Worm (Caenorhabditis elegans): ENCODE results near the gene srw-3.

The srw-3 gene

ce11 chrV:7708525-7708924, 3.1 kb downstream of the srw-3 start, which contains the start of gene ZK105.11:
ZK105.11 (minus strand) TSS chrV:7708625.
- TF ChIP-seq attf-5 (GFP tag; optimal IDR thresholded peaks at IDR 0.05) (no peak), snpc-3.4 (tag; optimal IDR thresholded peaks at IDR 0.05) (no peak), ztf-25 (GFP tag; IDR thresholded peaks at IDR 0.05) (no peak), attf-6 (GFP tag; IDR thresholded peaks at IDR 0.05) (no peak), ztf-18 (tag; optimal IDR thresholded peaks at IDR 0.05) (no peak), pbrm-1 (GFP tag; IDR thresholded peaks at IDR 0.05) (no peak), nhr-90 (tag; optimal IDR thresholded peaks at IDR 0.05) (no peak), F39B2.1 (GFP tag; IDR thresholded peaks at IDR 0.05) (no peak), madf-6 (GFP tag; IDR thresholded peaks at IDR 0.05) (no peak), ceh-79 (tag; optimal IDR thresholded peaks at IDR 0.05) (no peak), T26A5.8 (tag; optimal IDR thresholded peaks at IDR 0.05) (no peak), sptf-2 (GFP tag; optimal IDR thresholded peaks at IDR 0.05) (no peak), nfya-2 (GFP tag; IDR thresholded peaks at IDR 0.05) (no peak)

DNA sequence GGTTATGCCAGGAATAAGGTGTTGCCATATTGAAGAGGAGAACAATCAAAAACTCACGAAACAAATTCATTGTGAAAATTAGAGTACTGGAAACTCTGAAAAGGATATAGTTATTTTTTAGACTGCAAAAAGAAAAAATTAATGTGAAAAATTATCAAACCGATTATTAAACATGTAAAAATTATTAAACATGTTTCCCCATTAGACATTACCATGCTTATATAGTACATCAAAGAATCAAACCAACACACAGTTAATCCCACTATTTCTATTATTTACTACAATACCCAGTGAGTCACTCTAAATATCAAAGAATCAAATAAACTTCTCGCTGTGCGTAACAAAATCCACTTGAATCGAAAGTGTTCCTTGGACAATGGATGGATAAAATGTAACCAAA, 7.7 kb downstream of the srw-3 start, which contains the start of gene ZK105.13:
Gene ZK105.13, minus strand, starts transcription at position 101 of the 400 bp plus-strand sequence.
- TF ChIP-seq F39B2.1 (GFP tag; IDR thresholded peaks at IDR 0.05): no peak
- no peak for TF ChIP-seq dox-1 (GFP tag; IDR thresholded peaks at IDR 0.05)
- TF ChIP-seq ztf-22 (GFP tag; optimal IDR thresholded peaks at IDR 0.05): no peak
- TF ChIP-seq sptf-2 (GFP tag; optimal IDR thresholded peaks at IDR 0.05): no peak
- no peak for TF ChIP-seq lir-1 (GFP tag; conservative IDR thresholded peaks at IDR 0.05)
- no peak for TF ChIP-seq akir-1 (GFP tag; optimal IDR thresholded peaks at IDR 0.05)
- no peak for TF ChIP-seq cebp-2 (GFP tag; IDR thresholded peaks at IDR 0.05)
- no peak for TF ChIP-seq snpc-1.1 (tag; optimal IDR thresholded peaks at IDR 0.05; ENCODE audit: insufficient read depth)
- TF ChIP-seq lsy-27 (tag; optimal IDR thresholded peaks at IDR 0.05; ENCODE audit: borderline replicate concordance, insufficient read depth): no peak
- TF ChIP-seq Y56A3A.18 (GFP tag; IDR thresholded peaks at IDR 0.05): no peak
- no peak for TF ChIP-seq ZK185.1 (tag; optimal IDR thresholded peaks at IDR 0.05; ENCODE audit: poor library complexity, severe bottlenecking)
- TF ChIP-seq athp-1 (tag; optimal IDR thresholded peaks at IDR 0.05): no peak
- no peak for TF ChIP-seq nfyb-1 (GFP tag; IDR thresholded peaks at IDR 0.05)
- TF ChIP-seq ztf-25 (GFP tag; IDR thresholded peaks at IDR 0.05): no peak
- TF ChIP-seq Y79H2A.3 (GFP tag; conservative IDR thresholded peaks at IDR 0.05): no peak

ce11 chrV:7713691-7714090, 8.3 kb downstream of the srw-3 start, which contains the start of gene ZK105.1:
ZK105.1 (plus strand) TSS chrV:7713991.
- no peak for TF ChIP-seq tlf-1 (GFP tag; optimal IDR thresholded peaks at IDR 0.05)
- no peak for TF ChIP-seq aptf-2 (GFP tag; conservative IDR thresholded peaks at IDR 0.05)
- TF ChIP-seq attf-3 (GFP tag; conservative IDR thresholded peaks at IDR 0.05): no peak
- no peak for TF ChIP-seq lag-1 (GFP tag; IDR thresholded peaks at IDR 0.05)
- no peak for TF ChIP-seq hrde-1 (tag; optimal IDR thresholded peaks at IDR 0.05; ENCODE audit: borderline replicate concordance)
- no peak for TF ChIP-seq egl-18 (GFP tag; IDR thresholded peaks at IDR 0.05)
- TF ChIP-seq ztf-26 (tag; optimal IDR thresholded peaks at IDR 0.05): no peak
- TF ChIP-seq lsl-1 (GFP tag; optimal IDR thresholded peaks at IDR 0.05): no peak

- no peak for TF ChIP-seq F57C9.4 (tag; optimal IDR thresholded peaks at IDR 0.05)
- no peak for TF ChIP-seq die-1 (tag; optimal IDR thresholded peaks at IDR 0.05)
- no peak for TF ChIP-seq ztf-3 (GFP tag; optimal IDR thresholded peaks at IDR 0.05)
- TF ChIP-seq nfyb-1 (GFP tag; IDR thresholded peaks at IDR 0.05): no peak
- no peak for TF ChIP-seq pha-4 (tag; optimal IDR thresholded peaks at IDR 0.05)
- no peak for TF ChIP-seq him-1 (tag; optimal IDR thresholded peaks at IDR 0.05)
- TF ChIP-seq ztf-6 (GFP tag; IDR thresholded peaks at IDR 0.05): no peak
- TF ChIP-seq ama-1 (optimal IDR thresholded peaks at IDR 0.05): no peak
- no peak for TF ChIP-seq ama-1 (GFP tag; optimal IDR thresholded peaks at IDR 0.05)
- no peak for TF ChIP-seq nfya-2 (GFP tag; IDR thresholded peaks at IDR 0.05)
- no peak for TF ChIP-seq egrh-3 (GFP tag; IDR thresholded peaks at IDR 0.05)
- TF ChIP-seq sptf-2 (GFP tag; optimal IDR thresholded peaks at IDR 0.05): no peak
Measured at ce11 chrV:7716034-7716433, 10.6 kb downstream of the srw-3 start, which contains the start of gene ZK105.12. ZK105.12 (minus strand) TSS chrV:7716134.

Data from whole organism, young adult.